Worm (Caenorhabditis elegans) whole organism, L4 larva: Measurements from ENCODE around the gene Y43F8B.22.

Experiments used
- F10B5.3 ChIP-seq: sonication (generic microtip); optimal IDR thresholded peaks from 2 replicates; lab custom pipeline; 2016; ENCODE audit warnings: mild to moderate bottlenecking, missing genetic modification characterization, missing compliant biosample characterization
- F44E2.7 ChIP-seq: fragments of 200-800 bp; sonication (Bioruptor generic); IDR thresholded peaks from 2 replicates; pipeline ENCODE4 v2.1.2; 2022; ENCODE audit warnings: missing genetic modification characterization, missing compliant biosample characterization
- T26A8.4 ChIP-seq: fragments of 200-800 bp; sonication (Bioruptor generic); IDR thresholded peaks from 2 replicates; pipeline ENCODE4 v1.3.6; 2022; ENCODE audit warnings: missing genetic modification characterization, missing compliant biosample characterization
- aha-1 ChIP-seq: fragments of 150-350 bp; peaks from one replicate; lab custom pipeline; 2014; ENCODE audit warnings: missing biosample characterization, missing genetic modification characterization
- ceh-20 ChIP-seq: fragments of 200-800 bp; sonication (Bioruptor generic); IDR thresholded peaks from 2 replicates; pipeline ENCODE4 v1.3.6; 2022; ENCODE audit warnings: missing genetic modification reagents, missing genetic modification characterization, missing compliant biosample characterization
- ceh-32 ChIP-seq: sonication (generic microtip); optimal IDR thresholded peaks from 2 replicates; lab custom pipeline; 2016; ENCODE audit warnings: mild to moderate bottlenecking, missing genetic modification characterization, missing compliant biosample characterization; ENCODE audit not compliant: poor library complexity
- ceh-44 ChIP-seq: fragments of 200-800 bp; sonication (Bioruptor generic); IDR thresholded peaks from 2 replicates; pipeline ENCODE4 v1.3.6; 2022; ENCODE audit warnings: missing genetic modification reagents, missing genetic modification characterization, missing compliant biosample characterization
- ceh-82 ChIP-seq: sonication (generic microtip); optimal IDR thresholded peaks from 2 replicates; lab custom pipeline; 2017; ENCODE audit warnings: missing biosample characterization, missing genetic modification characterization
- ces-1 ChIP-seq: fragments of 150-350 bp; sonication (generic microtip); optimal IDR thresholded peaks from 4 replicates; lab custom pipeline; 2014; ENCODE audit warnings: missing biosample characterization, missing genetic modification reagents, missing genetic modification characterization
- cey-2 ChIP-seq: sonication (generic microtip); optimal IDR thresholded peaks from 3 replicates; lab custom pipeline; 2017; ENCODE audit warnings: missing genetic modification characterization, mild to moderate bottlenecking, missing compliant biosample characterization, antibody characterized with exemption, borderline replicate concordance; ENCODE audit not compliant: insufficient read depth
- daf-16 ChIP-seq, 3 experiments: sonication (generic microtip); optimal IDR thresholded peaks; 2 replicates each; lab custom pipeline; 2016 to 2017; ENCODE audit warnings: missing genetic modification characterization in 3 of 3, missing genetic modification reagents in 3 of 3, mild to moderate bottlenecking in 2 of 3, missing compliant biosample characterization in 2 of 3, missing biosample characterization in 1 of 3, moderate library complexity in 1 of 3
- daf-19 ChIP-seq: fragments of 200-800 bp; sonication (Bioruptor generic); conservative IDR thresholded peaks from 2 replicates; pipeline ENCODE4 v1.3.6; 2022; ENCODE audit warnings: missing genetic modification characterization, missing compliant biosample characterization
- hlh-30 ChIP-seq: sonication (generic microtip); optimal IDR thresholded peaks from 2 replicates; lab custom pipeline; 2017; ENCODE audit warnings: antibody characterized with exemption, mild to moderate bottlenecking, missing genetic modification characterization, missing compliant biosample characterization; ENCODE audit not compliant: insufficient read depth
- hmg-1.1 ChIP-seq: fragments of 200-800 bp; sonication (Bioruptor generic); IDR thresholded peaks from 2 replicates; pipeline ENCODE4 v1.3.6; 2022; ENCODE audit warnings: missing genetic modification reagents, missing genetic modification characterization, missing compliant biosample characterization
- jun-1 ChIP-seq: fragments of 150-350 bp; optimal IDR thresholded peaks from 2 replicates; lab custom pipeline; 2014; ENCODE audit warnings: missing biosample characterization, missing genetic modification reagents, missing genetic modification characterization
- madf-9 ChIP-seq: fragments of 200-800 bp; sonication (Bioruptor generic); conservative IDR thresholded peaks from 2 replicates; pipeline ENCODE4 v1.3.6; 2022; ENCODE audit warnings: missing genetic modification reagents, missing genetic modification characterization, missing compliant biosample characterization
- mdl-1 ChIP-seq, 2 experiments: fragments of 150-350 bp in 1 of 2; sonication (generic microtip) in 1 of 2; optimal IDR thresholded peaks; 2 replicates each; lab custom pipeline; 2014 to 2017; ENCODE audit warnings: missing biosample characterization in 2 of 2, missing genetic modification characterization in 2 of 2
- mdt-29 ChIP-seq: fragments of 200-800 bp; sonication (Bioruptor generic); IDR thresholded peaks from 2 replicates; pipeline ENCODE4 v1.3.6; 2022; ENCODE audit warnings: missing genetic modification reagents, missing genetic modification characterization, missing compliant biosample characterization
- mep-1 ChIP-seq: fragments of 150-350 bp; sonication (generic microtip); optimal IDR thresholded peaks from 3 replicates; lab custom pipeline; 2014; ENCODE audit warnings: missing biosample characterization, missing genetic modification characterization
- nhr-41 ChIP-seq: fragments of 200-800 bp; sonication (Bioruptor generic); IDR thresholded peaks from 2 replicates; pipeline ENCODE4 v1.3.6; 2022; ENCODE audit warnings: missing genetic modification reagents, missing genetic modification characterization, missing compliant biosample characterization
- pha-4 ChIP-seq, 2 experiments: fragments of 150-350 bp in 1 of 2; fragments of 200-800 bp in 1 of 2; sonication (Bioruptor generic) in 1 of 2; IDR thresholded peaks in 1 of 2; optimal IDR thresholded peaks in 1 of 2; 2 replicates each; pipeline versions ENCODE4 v1.3.6 to Lab custom; 2014 to 2022; ENCODE audit warnings: missing genetic modification characterization in 2 of 2, missing genetic modification reagents in 2 of 2, missing biosample characterization in 1 of 2, missing compliant biosample characterization in 1 of 2
- pqm-1 ChIP-seq: sonication (generic microtip); optimal IDR thresholded peaks from 2 replicates; lab custom pipeline; 2017; ENCODE audit warnings: missing biosample characterization, missing genetic modification characterization
- set-16 ChIP-seq: fragments of 200-800 bp; sonication (Bioruptor generic); IDR thresholded peaks from 2 replicates; pipeline ENCODE4 v1.3.6; 2022; ENCODE audit warnings: missing genetic modification reagents, missing genetic modification characterization, missing compliant biosample characterization
- skn-1 ChIP-seq: fragments of 150-350 bp; optimal IDR thresholded peaks from 2 replicates; lab custom pipeline; 2014; ENCODE audit warnings: missing biosample characterization, missing genetic modification characterization
- spr-3 ChIP-seq: fragments of 200-800 bp; sonication (Bioruptor generic); optimal IDR thresholded peaks from 2 replicates; lab custom pipeline; 2018; ENCODE audit warnings: mild to moderate bottlenecking, missing genetic modification characterization, missing compliant biosample characterization
- tag-97 ChIP-seq: fragments of 200-800 bp; sonication (Bioruptor generic); IDR thresholded peaks from 2 replicates; pipeline ENCODE4 v1.3.6; 2022; ENCODE audit warnings: missing genetic modification characterization, missing compliant biosample characterization
- tra-1 ChIP-seq: fragments of 200-800 bp; sonication (Bioruptor generic); IDR thresholded peaks from 2 replicates; pipeline ENCODE4 v1.3.6; 2022; ENCODE audit warnings: missing genetic modification reagents, missing genetic modification characterization, missing compliant biosample characterization
- unc-62 ChIP-seq, 3 experiments: fragments of 150-350 bp in 1 of 3; sonication (generic microtip); optimal IDR thresholded peaks in 2 of 3; peaks in 1 of 3; 1 replicate in 1 of 3; 2 replicates in 2 of 3; lab custom pipeline; 2014 to 2017; ENCODE audit warnings: missing biosample characterization in 3 of 3, missing genetic modification characterization in 3 of 3, missing genetic modification reagents in 3 of 3, missing genotype in 1 of 3
- zag-1 ChIP-seq: fragments of 150-350 bp; optimal IDR thresholded peaks from 2 replicates; lab custom pipeline; 2014; ENCODE audit warnings: missing biosample characterization, missing genetic modification characterization
- ztf-7 ChIP-seq: fragments of 150-350 bp; optimal IDR thresholded peaks from 2 replicates; lab custom pipeline; 2014; ENCODE audit warnings: missing biosample characterization, missing genetic modification characterization

Gene Y43F8B.22

ce11 chrV:19497087-19497486 is 14.5 kb downstream of the Y43F8B.22 start:
- TF ChIP-seq aha-1 (tag; lab: Kevin White, UChicago) (peak; percentile 2), pqm-1 (no peak), daf-19 (GFP tag; lab: Robert Waterston, UW) (no peak), madf-9 (no peak), spr-3 (GFP tag; lab: Kevin White, UChicago) (no peak), jun-1 (tag; lab: Kevin White, UChicago) (no peak), tra-1 (no peak), daf-16 (GFP tag; optimal IDR thresholded peaks at IDR 0.05; lab: Kevin White, UChicago) (no peak), daf-16 (tag; optimal IDR thresholded peaks at IDR 0.05; lab: Kevin White, UChicago) (no peak)

- TF ChIP-seq unc-62 (GFP tag; optimal IDR thresholded peaks at IDR 0.05 in 1 of 2; lab: Kevin White, UChicago) (peak in 1 of 2 experiments; percentile 97), unc-62 (tag; optimal IDR thresholded peaks at IDR 0.05; lab: Kevin White, UChicago) (no peak), ceh-32 (tag; lab: Kevin White, UChicago) (no peak)
Observed at ce11 chrV:19501389-19501788, 18.8 kb downstream of the Y43F8B.22 start.

- TF ChIP-seq hlh-30 = no peak
- no peak for TF ChIP-seq pha-4 (GFP tag; IDR thresholded peaks at IDR 0.05; lab: Robert Waterston, UW)
- no peak for TF ChIP-seq pha-4 (tag; optimal IDR thresholded peaks at IDR 0.05; lab: Kevin White, UChicago)
- TF ChIP-seq ceh-32 (tag; lab: Kevin White, UChicago) = no peak
- TF ChIP-seq ceh-44 = no peak
Observed at ce11 chrV:19502579-19503151, 20.0 kb downstream of the Y43F8B.22 start, which contains the start of gene Y43F8B.3. Y43F8B.3 (plus strand) TSS chrV:19503101.

ce11 chrV:19509061-19509460 is 26.4 kb downstream of the Y43F8B.22 start:
- TF ChIP-seq set-16 (GFP tag; lab: Robert Waterston, UW) (peak; percentile 79), mdt-29 (no peak)

ce11 chrV:19510352-19510751 is 27.7 kb downstream of the Y43F8B.22 start:
- no peak for TF ChIP-seq hlh-30
- no peak for TF ChIP-seq skn-1 (tag; lab: Kevin White, UChicago)
- no peak for TF ChIP-seq T26A8.4 (GFP tag; lab: Robert Waterston, UW)
- no peak for TF ChIP-seq F10B5.3 (tag; lab: Kevin White, UChicago)
- no peak for TF ChIP-seq ceh-20 (GFP tag; lab: Robert Waterston, UW)
- no peak for TF ChIP-seq mdl-1 (tag; optimal IDR thresholded peaks at IDR 0.05; lab: Kevin White, UChicago)
- no peak for TF ChIP-seq zag-1 (tag; lab: Kevin White, UChicago)
- no peak for TF ChIP-seq mep-1 (tag; lab: Kevin White, UChicago)
- no peak for TF ChIP-seq F44E2.7 (GFP tag; lab: Robert Waterston, UW)
- TF ChIP-seq cey-2 = no peak
- no peak for TF ChIP-seq tag-97 (GFP tag; lab: Robert Waterston, UW)
- no peak for TF ChIP-seq ceh-82 (tag; lab: Kevin White, UChicago)
- TF ChIP-seq ztf-7 (tag; lab: Kevin White, UChicago) = no peak
- TF ChIP-seq madf-9 = no peak
- no peak for TF ChIP-seq nhr-41 (GFP tag; lab: Robert Waterston, UW)
- no peak for TF ChIP-seq hmg-1.1 (GFP tag; lab: Robert Waterston, UW)
- TF ChIP-seq ces-1 (GFP tag; lab: Kevin White, UChicago) = no peak
- no peak for TF ChIP-seq ceh-44
- TF ChIP-seq, all 104 proteins: peak for 0
